Worm (Caenorhabditis elegans) whole organism, late embryonic: ENCODE data around the gene tos-1.

ENCODE experiments used
- Y22D7AL.16 ChIP-seq: sonication (generic microtip); optimal IDR thresholded peaks from 2 replicates; lab custom pipeline; 2016; ENCODE audit warnings: missing genetic modification characterization, missing compliant biosample characterization
- ceh-30 ChIP-seq: fragments of 150-350 bp; optimal IDR thresholded peaks from 2 replicates; lab custom pipeline; 2014; ENCODE audit warnings: missing biosample characterization, missing genetic modification characterization
- ceh-9 ChIP-seq: sonication (generic microtip); optimal IDR thresholded peaks from 2 replicates; lab custom pipeline; 2016; ENCODE audit warnings: mild to moderate bottlenecking, missing genetic modification characterization, inconsistent platforms, missing compliant biosample characterization
- dmd-4 ChIP-seq: sonication (generic microtip); optimal IDR thresholded peaks from 2 replicates; lab custom pipeline; 2016; ENCODE audit warnings: borderline replicate concordance, missing genetic modification characterization, missing compliant biosample characterization
- hlh-30 ChIP-seq: sonication (generic microtip); optimal IDR thresholded peaks from 2 replicates; lab custom pipeline; 2017; ENCODE audit warnings: antibody characterized with exemption, missing genetic modification characterization, missing compliant biosample characterization; ENCODE audit not compliant: insufficient read depth
- odd-2 ChIP-seq: sonication (generic microtip); optimal IDR thresholded peaks from 2 replicates; lab custom pipeline; 2017; ENCODE audit warnings: antibody characterized with exemption, mild to moderate bottlenecking, missing genetic modification characterization, missing compliant biosample characterization
- pat-9 ChIP-seq: fragments of 200-800 bp; sonication (Bioruptor generic); optimal IDR thresholded peaks from 2 replicates; lab custom pipeline; 2018; ENCODE audit warnings: mild to moderate bottlenecking, missing genetic modification characterization, moderate library complexity, missing compliant biosample characterization
- pha-4 ChIP-seq: fragments of 150-350 bp; optimal IDR thresholded peaks from 2 replicates; lab custom pipeline; 2018; ENCODE audit warnings: missing biosample characterization, missing genetic modification reagents, missing genetic modification characterization
- pqm-1 ChIP-seq: sonication (generic microtip); optimal IDR thresholded peaks from 2 replicates; lab custom pipeline; 2016; ENCODE audit warnings: missing genetic modification characterization, missing compliant biosample characterization

- TF ChIP-seq Y22D7AL.16 (tag; lab: Kevin White, UChicago) (no peak), pha-4 (no peak), dmd-4 (tag; lab: Kevin White, UChicago) (no peak), ceh-9 (tag; lab: Kevin White, UChicago) (no peak), pqm-1 (tag; lab: Kevin White, UChicago) (no peak), odd-2 (tag; lab: Kevin White, UChicago) (no peak), ceh-30 (tag; lab: Kevin White, UChicago) (no peak), pat-9 (no peak), hlh-30 (tag; lab: Kevin White, UChicago) (no peak)
Observed at ce11 chrV:9381846-9382363, 37.9 kb upstream of the tos-1 start, which contains the start of gene E02C12.12.
